Fruit fly (Drosophila melanogaster) Kc167 (cell line): ENCODE data around the gene CG4456.

Experiments used
- Myc ChIP-seq: fragments of >200 bp; optimal IDR thresholded peaks from 2 replicates; lab custom pipeline; 2017; ENCODE audit warnings: missing external identifiers
- Sin3A ChIP-seq: fragments of >200 bp; optimal IDR thresholded peaks from 2 replicates; lab custom pipeline; 2018; ENCODE audit warnings: missing external identifiers
- h ChIP-seq: fragments of >200 bp; optimal IDR thresholded peaks from 3 replicates; lab custom pipeline; 2018; ENCODE audit warnings: missing external identifiers
- insv ChIP-seq: fragments of >200 bp; optimal IDR thresholded peaks from 3 replicates; lab custom pipeline; 2018; ENCODE audit warnings: missing external identifiers
- psq ChIP-seq: fragments of >200 bp; optimal IDR thresholded peaks from 2 replicates; lab custom pipeline; 2017; ENCODE audit warnings: missing external identifiers
- ttk ChIP-seq: sonication (Bioruptor generic); optimal IDR thresholded peaks from 2 replicates; lab custom pipeline; 2017; ENCODE audit warnings: missing external identifiers

CG4456 gene

dm6 chr3L:9372278-9372975 lies at the start of gene CG4456, which contains the start of the genes Hsp67Bc and Hsp22:
Gene CG4456, plus strand, starts transcription at chr3L:9372722.
Gene Hsp67Bc, minus strand, starts transcription at chr3L:9372497.
Gene Hsp22, plus strand, starts transcription at chr3L:9372931.
- TF ChIP-seq h (lab: Kevin White, UChicago) = no peak
- TF ChIP-seq psq (lab: Kevin White, UChicago) = no peak
- no peak for TF ChIP-seq Sin3A
- TF ChIP-seq Myc = no peak
- no peak for TF ChIP-seq ttk
- no peak for TF ChIP-seq insv (lab: Kevin White, UChicago)

dm6 chr3L:9333745-9334382 lies 38.7 kb upstream of the CG4456 start, which contains the start of gene PGRP-LA:
Gene PGRP-LA, plus strand, starts transcription at chr3L:9334332.
- TF ChIP-seq ttk (no peak), h (lab: Kevin White, UChicago) (no peak), Sin3A (no peak), Myc (no peak), psq (lab: Kevin White, UChicago) (no peak), insv (lab: Kevin White, UChicago) (no peak)

DNA sequence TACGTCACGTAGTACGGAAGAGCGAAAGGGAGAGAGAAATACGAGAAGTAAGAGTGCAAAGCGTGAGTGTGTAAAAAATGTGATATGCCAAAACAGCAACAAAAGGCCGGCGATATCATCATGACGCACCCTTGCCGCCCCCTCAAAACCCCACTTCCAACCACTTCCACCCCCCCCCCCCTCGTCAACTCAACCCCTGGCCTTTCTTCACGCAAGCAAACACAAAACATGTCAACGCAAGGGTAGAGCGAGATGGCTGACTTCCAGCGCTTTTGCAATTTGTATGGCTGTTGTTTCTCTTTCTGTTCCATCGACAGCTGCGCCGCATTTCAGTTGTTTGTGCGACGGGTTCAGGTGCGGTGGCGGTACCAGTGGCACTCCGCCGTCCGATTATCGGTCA lies 36.8 kb upstream of the CG4456 start:
- TF ChIP-seq insv (lab: Kevin White, UChicago) (no peak), Sin3A (no peak), psq (lab: Kevin White, UChicago) (no peak), ttk (no peak), Myc (no peak), h (lab: Kevin White, UChicago) (no peak)

dm6 chr3L:9337942-9338468 lies 34.5 kb upstream of the CG4456 start:
- TF ChIP-seq psq (lab: Kevin White, UChicago) = no peak
- no peak for TF ChIP-seq ttk
- TF ChIP-seq Sin3A = no peak
- no peak for TF ChIP-seq Myc
- no peak for TF ChIP-seq insv (lab: Kevin White, UChicago)
- no peak for TF ChIP-seq h (lab: Kevin White, UChicago)

DNA sequence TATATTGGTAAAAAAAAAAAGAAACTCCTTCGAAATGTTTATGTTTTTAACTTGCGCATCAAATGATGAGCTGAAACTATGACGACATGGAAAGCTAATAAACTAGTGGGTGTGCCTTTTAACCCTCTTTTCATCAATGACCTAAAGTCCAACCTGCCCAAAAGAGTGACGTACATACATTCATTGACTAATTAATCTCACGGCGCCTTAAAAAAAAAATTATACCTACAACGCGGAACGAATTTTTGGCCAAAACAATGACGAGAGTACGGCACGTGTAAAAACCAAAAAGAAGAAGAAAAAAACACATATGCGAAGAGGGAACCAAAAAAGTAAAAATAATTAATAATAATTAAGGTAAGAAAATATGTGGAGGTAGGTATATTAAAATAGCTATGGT lies 34.0 kb upstream of the CG4456 start, which contains the start of gene PGRP-LC:
Gene PGRP-LC (plus strand): TSS at position 301 of the 400 bp plus-strand sequence.
- TF ChIP-seq insv (lab: Kevin White, UChicago) (no peak), Sin3A (no peak), ttk (no peak), Myc (no peak), h (lab: Kevin White, UChicago) (no peak), psq (lab: Kevin White, UChicago) (no peak)

DNA sequence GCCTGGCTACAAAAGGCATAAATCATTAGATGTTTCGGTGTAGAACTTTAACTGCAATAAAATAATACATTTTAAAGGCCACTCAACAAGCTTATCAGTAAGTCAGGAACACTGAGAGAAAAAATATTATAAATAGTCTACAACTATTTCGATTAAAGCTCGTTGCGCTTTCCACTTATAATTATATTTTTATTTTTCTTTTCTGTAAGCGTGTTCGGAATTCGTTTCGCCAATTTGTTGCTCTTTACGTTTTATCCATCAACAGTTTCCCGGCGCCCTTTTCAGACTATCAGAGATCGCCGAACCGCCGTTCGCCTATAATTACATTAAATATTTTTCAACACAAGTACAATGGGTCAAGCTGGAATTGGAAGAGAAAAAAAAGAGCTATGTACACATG lies 33.5 kb upstream of the CG4456 start:
- TF ChIP-seq psq (lab: Kevin White, UChicago) (no peak), h (lab: Kevin White, UChicago) (no peak), insv (lab: Kevin White, UChicago) (no peak), Sin3A (no peak), ttk (no peak)

- TF ChIP-seq Sin3A (no peak), insv (lab: Kevin White, UChicago) (no peak), psq (lab: Kevin White, UChicago) (no peak), ttk (no peak), h (lab: Kevin White, UChicago) (no peak), Myc (no peak)
Measured at dm6 chr3L:9340232-9340631, 32.3 kb upstream of the CG4456 start.

dm6 chr3L:9340839-9341238 lies 31.7 kb upstream of the CG4456 start:
- TF ChIP-seq ttk (no peak), insv (lab: Kevin White, UChicago) (no peak)

DNA sequence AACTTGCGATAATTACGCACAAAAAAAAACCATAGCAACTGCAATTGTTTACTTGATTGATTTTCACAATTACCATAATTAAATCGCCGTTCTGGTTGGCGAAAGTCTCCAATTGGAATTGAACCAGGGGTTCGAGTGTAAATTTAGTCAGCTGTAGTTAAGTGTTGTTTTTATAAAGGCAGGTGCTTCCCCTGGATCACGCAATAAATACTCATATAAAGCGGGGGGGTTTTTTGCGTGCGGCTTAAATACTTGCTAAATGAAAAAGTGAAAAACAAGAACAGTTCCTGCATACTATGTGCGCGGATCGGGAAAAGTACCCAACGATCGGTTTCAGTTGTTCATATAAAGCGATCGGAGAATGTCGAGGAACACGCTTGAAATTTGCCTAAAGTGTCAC lies 28.6 kb upstream of the CG4456 start:
- TF ChIP-seq Sin3A (no peak), insv (lab: Kevin White, UChicago) (no peak), ttk (no peak)

DNA sequence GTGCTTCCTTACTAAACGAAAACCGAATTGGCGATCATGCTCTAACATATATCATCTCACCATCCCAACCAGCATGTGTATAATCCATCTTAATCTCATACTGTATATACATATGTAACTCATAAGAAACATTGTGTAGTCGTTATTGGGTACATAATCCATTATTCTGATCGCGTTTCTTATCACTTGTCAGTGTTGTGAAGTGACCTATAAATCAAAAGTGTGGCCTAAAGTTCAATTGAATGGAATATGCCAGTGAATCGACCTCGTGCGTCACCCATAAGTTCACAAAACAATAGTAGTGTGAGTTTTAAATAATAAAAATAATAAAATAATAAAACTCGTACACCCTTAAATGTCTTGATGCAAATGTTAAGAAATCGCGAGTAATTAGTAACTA lies 27.4 kb upstream of the CG4456 start:
- TF ChIP-seq Sin3A (no peak), Myc (no peak), psq (lab: Kevin White, UChicago) (no peak), h (lab: Kevin White, UChicago) (no peak), ttk (no peak), insv (lab: Kevin White, UChicago) (no peak)

- TF ChIP-seq h (lab: Kevin White, UChicago) (no peak), psq (lab: Kevin White, UChicago) (no peak), Myc (no peak), insv (lab: Kevin White, UChicago) (no peak), Sin3A (no peak), ttk (no peak)
Measured at dm6 chr3L:9349314-9349733, 23.2 kb upstream of the CG4456 start, which contains the start of gene PGRP-LF. Gene PGRP-LF, plus strand, starts transcription at chr3L:9349609.

dm6 chr3L:9353733-9354132 lies 18.8 kb upstream of the CG4456 start, which contains the start of gene CG32040:
Gene CG32040, plus strand, starts transcription at chr3L:9354033.
- TF ChIP-seq ttk (no peak), insv (lab: Kevin White, UChicago) (no peak), Sin3A (no peak)

DNA sequence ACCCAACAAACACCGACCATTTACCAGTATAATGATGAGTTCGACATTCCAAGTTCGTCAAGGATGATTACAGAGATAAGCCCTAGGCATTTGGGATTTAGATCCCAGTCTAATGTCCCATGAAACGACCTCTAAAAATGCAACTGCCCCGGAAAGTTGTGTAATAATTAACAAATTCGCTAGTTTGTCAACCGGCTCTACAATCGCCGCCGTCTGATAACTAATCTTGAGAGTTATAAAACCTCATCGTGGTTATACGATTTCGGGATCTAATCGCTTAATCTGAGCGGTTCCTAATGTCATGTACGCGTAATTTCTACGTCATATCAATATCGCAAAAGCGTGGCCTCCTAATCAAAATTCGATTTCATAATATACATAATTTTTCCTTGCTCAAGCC lies 17.0 kb upstream of the CG4456 start:
- TF ChIP-seq psq (lab: Kevin White, UChicago) = no peak
- no peak for TF ChIP-seq Myc
- TF ChIP-seq h (lab: Kevin White, UChicago) = no peak
- TF ChIP-seq insv (lab: Kevin White, UChicago) = no peak
- no peak for TF ChIP-seq ttk
- no peak for TF ChIP-seq Sin3A
